Worm (Caenorhabditis elegans) whole organism, L1 larva: ENCODE measurements around the gene ztf-18.

Experiments
- aly-2 ChIP-seq: fragments of 150-350 bp; optimal IDR thresholded peaks from 2 replicates; lab custom pipeline; 2014; ENCODE audit warnings: missing biosample characterization, missing genetic modification characterization
- ces-1 ChIP-seq: fragments of 150-350 bp; optimal IDR thresholded peaks from 2 replicates; lab custom pipeline; 2014; ENCODE audit warnings: missing biosample characterization, missing genetic modification reagents, missing genetic modification characterization
- fkh-10 ChIP-seq: sonication (generic microtip); optimal IDR thresholded peaks from 2 replicates; lab custom pipeline; 2017; ENCODE audit warnings: missing biosample characterization, missing genetic modification reagents, missing genetic modification characterization
- pqm-1 ChIP-seq: sonication (generic microtip); optimal IDR thresholded peaks from 3 replicates; lab custom pipeline; 2017; ENCODE audit warnings: missing biosample characterization, missing genetic modification characterization
- snpc-4 ChIP-seq: fragments of 150-350 bp; optimal IDR thresholded peaks from 2 replicates; lab custom pipeline; 2014; ENCODE audit warnings: missing biosample characterization, missing genetic modification characterization
- zag-1 ChIP-seq: fragments of 150-350 bp; optimal IDR thresholded peaks from 2 replicates; lab custom pipeline; 2014; ENCODE audit warnings: missing biosample characterization, missing genetic modification characterization

DNA sequence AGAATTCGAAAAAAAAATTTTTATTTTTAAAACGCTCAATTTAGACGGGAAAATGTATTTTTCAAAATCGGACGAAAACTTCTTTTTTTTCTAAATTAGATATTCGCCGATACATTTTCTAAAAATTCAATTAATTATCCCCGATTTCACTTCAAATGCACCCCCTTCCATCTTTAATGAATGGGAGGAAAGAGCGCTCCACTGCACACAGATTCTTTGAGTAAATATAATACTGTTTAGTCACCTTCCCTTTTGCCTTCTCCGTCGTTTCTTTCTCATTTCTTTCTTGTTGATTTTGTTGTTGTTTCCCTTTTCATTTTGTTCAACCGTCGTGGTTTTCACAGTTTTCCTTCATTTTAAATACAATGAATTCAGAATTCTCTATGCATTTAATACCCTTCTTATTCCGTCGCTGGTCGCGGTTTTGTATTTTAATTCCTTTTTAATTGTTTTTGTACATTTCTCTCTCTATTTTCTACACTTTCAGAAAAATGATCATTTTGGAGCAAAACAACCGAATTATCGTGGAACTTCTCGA, 33.6 kb downstream of the ztf-18 start, which contains the start of gene arx-4:
- no peak for TF ChIP-seq ces-1 (GFP tag; lab: Kevin White, UChicago)
- TF ChIP-seq fkh-10 (GFP tag; lab: Kevin White, UChicago): no peak
- TF ChIP-seq snpc-4 (tag; lab: Kevin White, UChicago): no peak
- TF ChIP-seq zag-1 (tag; lab: Kevin White, UChicago): no peak
- TF ChIP-seq pqm-1 (tag; lab: Kevin White, UChicago): no peak
- TF ChIP-seq aly-2 (tag; lab: Kevin White, UChicago): no peak
